Worm (Caenorhabditis elegans): ENCODE results near the gene zfp-1.

zfp-1 gene

DNA sequence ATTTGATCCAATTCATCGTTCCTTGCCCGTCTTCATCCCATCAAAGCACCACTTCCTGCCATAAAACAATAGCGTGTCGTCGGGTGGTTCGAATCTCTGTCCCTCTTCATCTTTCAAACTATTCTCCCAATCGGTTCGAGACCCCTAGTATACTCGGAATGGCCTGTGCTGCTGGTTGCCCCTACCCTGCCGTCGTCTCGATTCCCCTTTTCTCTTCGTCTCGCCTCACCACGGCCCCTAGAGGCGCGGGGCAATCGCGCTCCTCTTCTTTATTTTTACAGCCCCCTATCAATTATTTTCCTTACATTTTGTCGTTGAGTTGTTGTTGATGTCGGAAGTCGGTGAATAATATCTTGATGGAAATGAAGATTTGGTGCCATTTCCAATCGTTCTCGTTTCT lies 2.6 kb upstream of the zfp-1 start (continued):
- no peak for TF ChIP-seq hlh-4 (tag; optimal IDR thresholded peaks at IDR 0.05)

DNA sequence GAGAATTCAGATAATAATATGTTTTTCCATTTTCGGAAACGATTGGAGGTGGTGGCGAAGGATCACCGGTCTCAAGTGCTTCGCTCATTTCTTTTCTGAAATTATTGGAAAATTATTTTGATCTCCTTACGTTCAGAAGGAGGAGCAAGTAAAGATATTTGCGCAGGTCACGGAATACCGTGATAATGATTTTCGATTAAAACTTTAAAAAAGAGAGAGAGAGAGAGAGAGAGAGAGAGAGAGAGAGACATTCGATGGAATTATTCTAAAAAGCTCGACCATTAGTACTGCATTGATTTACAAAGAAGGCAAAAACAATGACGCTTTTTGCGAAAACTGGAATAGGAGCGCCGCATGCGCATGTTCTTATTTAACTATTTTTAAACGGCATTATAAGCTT lies 916 bp downstream of the zfp-1 start, which contains the start of gene ztf-1:
Gene ztf-1 (minus strand): TSS at position 101 of the 400 bp plus-strand sequence.
- no peak for TF ChIP-seq F16B12.6 (tag; optimal IDR thresholded peaks at IDR 0.05)
- TF ChIP-seq nhr-85 (tag), result no peak
- TF ChIP-seq alr-1 (tag; optimal IDR thresholded peaks at IDR 0.05; ENCODE audit: borderline replicate concordance), result no peak

DNA sequence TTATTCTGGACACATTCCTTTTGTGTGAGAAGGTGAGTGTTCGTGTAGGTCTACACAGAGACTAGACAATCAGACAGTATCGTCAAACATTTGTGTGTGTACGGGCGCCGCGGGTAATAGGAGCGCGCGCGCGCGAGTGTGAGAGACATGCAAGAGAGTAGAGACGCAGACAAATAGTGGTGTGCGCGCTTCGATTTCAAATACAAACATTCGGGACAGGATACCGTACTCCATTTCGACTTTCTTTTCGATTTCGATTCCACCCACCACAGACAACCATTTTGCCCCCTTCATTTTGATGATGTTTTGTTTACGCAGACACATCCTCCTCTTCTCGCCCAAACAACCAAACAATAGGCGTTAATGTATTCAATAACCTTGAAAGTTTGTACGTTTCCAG lies 3.5 kb downstream of the zfp-1 start:
- peak; percentile 29 for TF ChIP-seq ceh-8 (GFP tag; optimal IDR thresholded peaks at IDR 0.05)
- TF ChIP-seq ceh-88 (GFP tag; IDR thresholded peaks at IDR 0.05), result peak; percentile 49; the same call in 1 of the 2 replicates
- TF ChIP-seq C04F5.9 (tag; optimal IDR thresholded peaks at IDR 0.05), result no peak
- peak; percentile 95 for TF ChIP-seq nhr-85 (tag)
- peak; percentile 49 for TF ChIP-seq irx-1 (tag; optimal IDR thresholded peaks at IDR 0.05)
- TF ChIP-seq ets-5 (GFP tag; IDR thresholded peaks at IDR 0.05), result no peak
- TF ChIP-seq snpc-4 (tag; optimal IDR thresholded peaks at IDR 0.05), result peak; percentile 17
- peak; percentile 38 for TF ChIP-seq rnt-1 (tag; optimal IDR thresholded peaks at IDR 0.05)
- peak; percentile 81 for TF ChIP-seq nhr-77 (tag; optimal IDR thresholded peaks at IDR 0.05)
- TF ChIP-seq swsn-7 (tag; optimal IDR thresholded peaks at IDR 0.05), result peak; percentile 71
- no peak for TF ChIP-seq egl-13 (tag; optimal IDR thresholded peaks at IDR 0.05)
- no peak for TF ChIP-seq ces-1 (GFP tag; optimal IDR thresholded peaks at IDR 0.05)
- TF ChIP-seq vab-15 (tag; optimal IDR thresholded peaks at IDR 0.05), result no peak
- TF ChIP-seq pag-3 (tag; optimal IDR thresholded peaks at IDR 0.05; ENCODE audit: borderline replicate concordance, insufficient read depth), result no peak
- no peak for TF ChIP-seq ceh-90 (tag; optimal IDR thresholded peaks at IDR 0.05)
- no peak for TF ChIP-seq lin-15B (tag; optimal IDR thresholded peaks at IDR 0.05)
- peak; percentile 68 for TF ChIP-seq nhr-237 (tag; optimal IDR thresholded peaks at IDR 0.05)
- TF ChIP-seq snu-23 (GFP tag; optimal IDR thresholded peaks at IDR 0.05), result peak; percentile 81
- no peak for TF ChIP-seq nhr-84 (tag; optimal IDR thresholded peaks at IDR 0.05)
- TF ChIP-seq nhr-47 (tag; optimal IDR thresholded peaks at IDR 0.05), result peak; percentile 51
- peak in 1 of 2 experiments; percentile 90 for TF ChIP-seq mdl-1 (tag; optimal IDR thresholded peaks at IDR 0.05)
- TF ChIP-seq fos-1 (tag; optimal IDR thresholded peaks at IDR 0.05), result peak; percentile 38
- TF ChIP-seq elt-3 (tag; optimal IDR thresholded peaks at IDR 0.05), result peak in 3 of 6 experiments; percentile 58 to 87 (median 72)
- TF ChIP-seq tbx-2 (tag; optimal IDR thresholded peaks at IDR 0.05), result peak; percentile 67
- TF ChIP-seq skn-1 (tag; optimal IDR thresholded peaks at IDR 0.05), result peak; percentile 84
- peak; percentile 81 for TF ChIP-seq nhr-71 (tag; optimal IDR thresholded peaks at IDR 0.05)
- peak; percentile 51 for TF ChIP-seq xbp-1 (tag; optimal IDR thresholded peaks at IDR 0.05)
- no peak for TF ChIP-seq fkh-4 (tag; optimal IDR thresholded peaks at IDR 0.05; ENCODE audit: borderline replicate concordance)
- peak; percentile 12 for TF ChIP-seq sup-37 (GFP tag; optimal IDR thresholded peaks at IDR 0.05)
- peak; percentile 69 for TF ChIP-seq nhr-90 (tag; optimal IDR thresholded peaks at IDR 0.05; ENCODE audit: poor library complexity)
- TF ChIP-seq ztf-4 (tag; optimal IDR thresholded peaks at IDR 0.05), result peak; percentile 31
- TF ChIP-seq ceh-82 (tag; optimal IDR thresholded peaks at IDR 0.05), result peak; percentile 26 to 76 (median 54)
- no peak for TF ChIP-seq unc-98 (GFP tag; IDR thresholded peaks at IDR 0.05)
- peak; percentile 74 for TF ChIP-seq nhr-19 (GFP tag; conservative IDR thresholded peaks at IDR 0.05)
- peak; percentile 96 for TF ChIP-seq blmp-1 (tag; optimal IDR thresholded peaks at IDR 0.05)
- peak; percentile 52 to 63 (median 61) for TF ChIP-seq dpl-1 (GFP tag; optimal IDR thresholded peaks at IDR 0.05)
- peak; percentile 73 for TF ChIP-seq grh-1 (GFP tag; IDR thresholded peaks at IDR 0.05)
- peak; percentile 30 to 56 for TF ChIP-seq egl-27 (tag; optimal IDR thresholded peaks at IDR 0.05)
- no peak for TF ChIP-seq tlp-1 (tag; optimal IDR thresholded peaks at IDR 0.05)
- peak; percentile 87 for TF ChIP-seq nhr-20 (tag; optimal IDR thresholded peaks at IDR 0.05)
- TF ChIP-seq lin-35 (GFP tag; optimal IDR thresholded peaks at IDR 0.05), result peak; percentile 62 to 78
- peak; percentile 30 for TF ChIP-seq elt-2 (tag; optimal IDR thresholded peaks at IDR 0.05)
- no peak for TF ChIP-seq zip-4 (GFP tag; optimal IDR thresholded peaks at IDR 0.05)
- TF ChIP-seq hlh-17 (GFP tag; optimal IDR thresholded peaks at IDR 0.05; ENCODE audit: borderline replicate concordance), result no peak
- TF ChIP-seq lin-39 (tag; optimal IDR thresholded peaks at IDR 0.05), result no peak
